Fruit fly (Drosophila melanogaster) whole organism, embryonic: Measurements from ENCODE around the gene CG7878.

Experiments used
- ATbp ChIP-seq: fragments of 200-800 bp; sonication (Bioruptor generic); optimal IDR thresholded peaks from 2 replicates; lab custom pipeline; 2017; ENCODE audit warnings: missing biosample characterization, mild to moderate bottlenecking, missing genetic modification characterization, missing genetic modification reagents
- Asciz ChIP-seq: fragments of 200-800 bp; sonication (Bioruptor generic); optimal IDR thresholded peaks from 2 replicates; lab custom pipeline; 2017; ENCODE audit warnings: missing biosample characterization, mild to moderate bottlenecking, missing genetic modification characterization, missing genetic modification reagents
- CG10321 ChIP-seq: fragments of 200-800 bp; sonication (Bioruptor generic); IDR thresholded peaks from 2 replicates; pipeline ENCODE4 v1.3.6; 2022; ENCODE audit warnings: missing biosample characterization, missing genetic modification characterization
- CG10431 ChIP-seq: fragments of 200-800 bp; sonication (Bioruptor generic); optimal IDR thresholded peaks from 3 replicates; lab custom pipeline; 2018; ENCODE audit warnings: missing biosample characterization, mild to moderate bottlenecking, missing genetic modification characterization
- CG10959 ChIP-seq: fragments of 200-800 bp; sonication (Bioruptor generic); IDR thresholded peaks from 2 replicates; pipeline ENCODE4 v1.3.6; 2022; ENCODE audit warnings: missing biosample characterization, missing genetic modification characterization
- CG12769 ChIP-seq: fragments of 200-800 bp; sonication (Bioruptor generic); optimal IDR thresholded peaks from 2 replicates; lab custom pipeline; 2019; ENCODE audit warnings: missing biosample characterization, mild to moderate bottlenecking, missing genetic modification characterization, moderate library complexity
- CG14050 ChIP-seq: fragments of 200-800 bp; sonication (Bioruptor generic); IDR thresholded peaks from 3 replicates; pipeline ENCODE4 v1.3.6; 2022; ENCODE audit warnings: missing biosample characterization, missing genetic modification characterization
- CG14667 ChIP-seq: fragments of 200-800 bp; sonication (Bioruptor generic); IDR thresholded peaks from 2 replicates; pipeline ENCODE4 v1.3.6; 2022; ENCODE audit warnings: missing biosample characterization, missing genetic modification characterization
- CG15011 ChIP-seq: fragments of 200-800 bp; sonication (Bioruptor generic); optimal IDR thresholded peaks from 3 replicates; lab custom pipeline; 2018; ENCODE audit warnings: missing biosample characterization, mild to moderate bottlenecking, missing genetic modification characterization
- CG1603 ChIP-seq: fragments of 200-800 bp; sonication (Bioruptor generic); optimal IDR thresholded peaks from 2 replicates; lab custom pipeline; 2019; ENCODE audit warnings: missing biosample characterization, mild to moderate bottlenecking, missing genetic modification characterization, moderate library complexity
- CG17612 ChIP-seq: fragments of 200-800 bp; sonication (Bioruptor generic); IDR thresholded peaks from 2 replicates; pipeline ENCODE4 v1.3.6; 2022; ENCODE audit warnings: missing biosample characterization, missing genetic modification characterization
- CG17802 ChIP-seq: fragments of 200-800 bp; sonication (Bioruptor generic); optimal IDR thresholded peaks from 2 replicates; lab custom pipeline; 2018; ENCODE audit warnings: missing biosample characterization, mild to moderate bottlenecking, missing genetic modification characterization, moderate library complexity
- CG30020 ChIP-seq: fragments of 200-800 bp; optimal IDR thresholded peaks from 2 replicates; lab custom pipeline; 2019; ENCODE audit warnings: missing biosample characterization, mild to moderate bottlenecking, missing genetic modification characterization, moderate library complexity
- CG3838 ChIP-seq: fragments of 200-800 bp; sonication (Bioruptor generic); optimal IDR thresholded peaks from 3 replicates; lab custom pipeline; 2016; ENCODE audit warnings: missing biosample characterization, missing genetic modification characterization
- CG6272 ChIP-seq: fragments of 200-800 bp; sonication (Bioruptor generic); IDR thresholded peaks from 2 replicates; pipeline ENCODE4 v1.3.6; 2022; ENCODE audit warnings: missing biosample characterization, missing genetic modification characterization
- CG8281 ChIP-seq: fragments of 200-800 bp; sonication (Bioruptor generic); optimal IDR thresholded peaks from 2 replicates; lab custom pipeline; 2018; ENCODE audit warnings: missing biosample characterization, mild to moderate bottlenecking, missing genetic modification characterization, moderate library complexity
- D ChIP-seq, 2 experiments: fragments of 200-800 bp in 1 of 2; fragments of >200 bp in 1 of 2; sonication (Bioruptor generic) in 1 of 2; optimal IDR thresholded peaks; 2 replicates in 1 of 2; 3 replicates in 1 of 2; lab custom pipeline; 2017; ENCODE audit warnings: mild to moderate bottlenecking in 1 of 2, missing biosample characterization in 1 of 2, missing genetic modification characterization in 1 of 2, missing genetic modification reagents in 1 of 2
- Drgx ChIP-seq: fragments of 200-800 bp; sonication (Bioruptor generic); IDR thresholded peaks from 2 replicates; pipeline ENCODE4 v1.3.6; 2022; ENCODE audit warnings: missing biosample characterization, missing genetic modification characterization
- Hand ChIP-seq: fragments of 200-800 bp; sonication (Bioruptor generic); optimal IDR thresholded peaks from 2 replicates; lab custom pipeline; 2017; ENCODE audit warnings: mild to moderate bottlenecking, missing biosample characterization, missing genetic modification reagents, missing genetic modification characterization
- Kr ChIP-seq: fragments of 200-800 bp; sonication (Bioruptor generic); optimal IDR thresholded peaks from 2 replicates; lab custom pipeline; 2017; ENCODE audit warnings: missing biosample characterization, mild to moderate bottlenecking, missing genetic modification characterization
- MESR4 ChIP-seq: fragments of 200-800 bp; sonication (Bioruptor generic); optimal IDR thresholded peaks from 2 replicates; lab custom pipeline; 2018; ENCODE audit warnings: missing biosample characterization, mild to moderate bottlenecking, missing genetic modification characterization, moderate library complexity
- Mrtf ChIP-seq: fragments of 200-800 bp; sonication (Bioruptor generic); IDR thresholded peaks from 3 replicates; pipeline ENCODE4 v1.3.6; 2022; ENCODE audit warnings: missing biosample characterization, missing genetic modification characterization
- NFAT ChIP-seq: fragments of 200-800 bp; sonication (Bioruptor generic); IDR thresholded peaks from 2 replicates; pipeline ENCODE4 v1.3.6; 2022; ENCODE audit warnings: missing biosample characterization, missing genetic modification characterization
- NfI ChIP-seq: fragments of 200-800 bp; sonication (Bioruptor generic); optimal IDR thresholded peaks from 3 replicates; lab custom pipeline; 2018; ENCODE audit warnings: missing biosample characterization, mild to moderate bottlenecking, missing genetic modification characterization, moderate library complexity
- Opbp ChIP-seq: fragments of 200-800 bp; sonication (Bioruptor generic); IDR thresholded peaks from 3 replicates; pipeline ENCODE4 v1.3.6; 2022; ENCODE audit warnings: missing biosample characterization, missing genetic modification characterization; ENCODE audit not compliant: partially characterized antibody
- Poxn ChIP-seq: fragments of 200-800 bp; sonication (Bioruptor generic); IDR thresholded peaks from 2 replicates; pipeline ENCODE4 v1.3.6; 2022; ENCODE audit warnings: missing biosample characterization, missing genetic modification characterization
- Rx ChIP-seq: fragments of 200-800 bp; sonication (Bioruptor generic); IDR thresholded peaks from 2 replicates; pipeline ENCODE4 v1.3.6; 2022; ENCODE audit warnings: missing biosample characterization, missing genetic modification characterization
- Sin3A ChIP-seq: fragments of >200 bp; optimal IDR thresholded peaks from 2 replicates; lab custom pipeline; 2018
- Ssrp ChIP-seq: fragments of 200-800 bp; sonication (Bioruptor generic); optimal IDR thresholded peaks from 2 replicates; lab custom pipeline; 2018; ENCODE audit warnings: missing biosample characterization, mild to moderate bottlenecking, missing genetic modification characterization, moderate library complexity
- Xbp1 ChIP-seq: fragments of 200-800 bp; sonication (Bioruptor generic); optimal IDR thresholded peaks from 3 replicates; lab custom pipeline; 2016; ENCODE audit warnings: missing biosample characterization, mild to moderate bottlenecking, missing genetic modification characterization
- aop ChIP-seq: fragments of 200-800 bp; sonication (Bioruptor generic); IDR thresholded peaks from 2 replicates; pipeline ENCODE4 v1.3.6; 2022; ENCODE audit warnings: missing biosample characterization, missing genetic modification characterization
- ato ChIP-seq: fragments of 200-800 bp; sonication (Bioruptor generic); IDR thresholded peaks from 2 replicates; pipeline ENCODE4 v1.3.6; 2022; ENCODE audit warnings: missing biosample characterization, missing genetic modification characterization; ENCODE audit not compliant: partially characterized antibody
- bbx ChIP-seq: fragments of 200-800 bp; sonication (Bioruptor generic); IDR thresholded peaks from 2 replicates; pipeline ENCODE4 v1.3.6; 2022; ENCODE audit warnings: missing biosample characterization, missing genetic modification characterization; ENCODE audit not compliant: partially characterized antibody
- caup ChIP-seq: fragments of 200-800 bp; sonication (Bioruptor generic); optimal IDR thresholded peaks from 3 replicates; lab custom pipeline; 2017; ENCODE audit warnings: missing biosample characterization, mild to moderate bottlenecking, missing genetic modification characterization, moderate library complexity; ENCODE audit not compliant: severe bottlenecking
- crol ChIP-seq: fragments of 200-800 bp; sonication (Bioruptor generic); IDR thresholded peaks from 2 replicates; pipeline ENCODE4 v1.3.6; 2022; ENCODE audit warnings: missing biosample characterization, missing genetic modification characterization
- dmrt11E ChIP-seq: fragments of 200-800 bp; sonication (Bioruptor generic); optimal IDR thresholded peaks from 3 replicates; lab custom pipeline; 2018; ENCODE audit warnings: missing biosample characterization, mild to moderate bottlenecking, missing genetic modification characterization, moderate library complexity
- dmrt99B ChIP-seq: fragments of 200-800 bp; sonication (Bioruptor generic); optimal IDR thresholded peaks from 2 replicates; lab custom pipeline; 2018; ENCODE audit warnings: missing biosample characterization, mild to moderate bottlenecking, missing genetic modification characterization, moderate library complexity
- en ChIP-seq: fragments of 200-800 bp; sonication (Bioruptor generic); optimal IDR thresholded peaks from 2 replicates; lab custom pipeline; 2016; ENCODE audit warnings: missing biosample characterization, missing genetic modification characterization
- exex ChIP-seq: fragments of 200-800 bp; sonication (Bioruptor generic); optimal IDR thresholded peaks from 4 replicates; lab custom pipeline; 2018; ENCODE audit warnings: missing biosample characterization, mild to moderate bottlenecking, missing genetic modification characterization, moderate library complexity
- fd64A ChIP-seq: fragments of 200-800 bp; sonication (Bioruptor generic); optimal IDR thresholded peaks from 3 replicates; lab custom pipeline; 2018; ENCODE audit warnings: missing biosample characterization, mild to moderate bottlenecking, missing genetic modification characterization
- klu ChIP-seq: fragments of 200-800 bp; sonication (Bioruptor generic); IDR thresholded peaks from 2 replicates; pipeline ENCODE4 v1.3.6; 2022; ENCODE audit warnings: missing biosample characterization, missing genetic modification characterization
- kni ChIP-seq: fragments of 200-800 bp; sonication (Bioruptor generic); optimal IDR thresholded peaks from 3 replicates; lab custom pipeline; 2017; ENCODE audit warnings: mild to moderate bottlenecking, missing biosample characterization, missing genetic modification reagents, missing genetic modification characterization
- maf-S ChIP-seq: fragments of 200-800 bp; sonication (Bioruptor generic); optimal IDR thresholded peaks from 2 replicates; lab custom pipeline; 2016; ENCODE audit warnings: missing biosample characterization, missing genetic modification characterization
- nerfin-2 ChIP-seq: fragments of 200-800 bp; sonication (Bioruptor generic); IDR thresholded peaks from 2 replicates; pipeline ENCODE4 v1.3.6; 2022; ENCODE audit warnings: missing biosample characterization, missing genetic modification characterization; ENCODE audit not compliant: partially characterized antibody
- p53 ChIP-seq: fragments of 200-800 bp; sonication (Bioruptor generic); optimal IDR thresholded peaks from 2 replicates; lab custom pipeline; 2016; ENCODE audit warnings: missing biosample characterization, missing genetic modification characterization
- shn ChIP-seq: fragments of 200-800 bp; sonication (Bioruptor generic); optimal IDR thresholded peaks from 3 replicates; lab custom pipeline; 2016; ENCODE audit warnings: missing biosample characterization, missing genetic modification characterization
- ssp ChIP-seq: fragments of 200-800 bp; sonication (Bioruptor generic); IDR thresholded peaks from 2 replicates; pipeline ENCODE4 v1.3.6; 2022; ENCODE audit warnings: missing biosample characterization, missing genetic modification characterization
- tap ChIP-seq: fragments of 200-800 bp; optimal IDR thresholded peaks from 3 replicates; lab custom pipeline; 2019; ENCODE audit warnings: missing biosample characterization, mild to moderate bottlenecking, missing genetic modification characterization, moderate library complexity
- twi ChIP-seq: fragments of 200-800 bp; optimal IDR thresholded peaks from 2 replicates; lab custom pipeline; 2019; ENCODE audit warnings: missing biosample characterization, mild to moderate bottlenecking, missing genetic modification characterization, moderate library complexity

The CG7878 gene

DNA sequence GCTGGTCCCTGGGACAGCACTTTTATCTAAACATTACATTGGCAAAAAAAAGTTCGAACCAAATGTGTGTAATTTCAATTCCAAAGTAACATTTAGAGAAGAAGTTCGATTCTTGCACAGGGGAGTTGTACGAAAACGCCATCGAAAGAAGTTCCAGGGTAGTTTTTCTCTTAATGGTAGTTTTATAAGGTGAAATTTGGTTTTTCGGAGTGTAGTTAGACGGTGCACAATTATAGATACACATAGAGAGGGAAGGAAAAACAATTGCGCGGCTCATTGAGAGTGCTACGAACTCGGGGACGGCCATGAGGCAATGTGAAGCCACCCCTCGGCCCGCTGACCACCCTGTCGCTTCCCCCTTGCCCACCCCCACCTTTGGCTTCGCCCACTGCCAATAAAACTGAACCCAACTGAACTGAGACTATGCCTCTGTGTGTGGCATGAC, 12.3 kb upstream of the CG7878 start (continued):
- peak; percentile 26 for TF ChIP-seq maf-S (GFP tag; lab: Kevin White, UChicago)
- no peak for TF ChIP-seq aop (GFP tag; lab: Robert Waterston, UW)
- 0 out of 2 replicates have a peak, but pooled peaks have one; percentile 20 for TF ChIP-seq CG10959 (GFP tag; lab: Robert Waterston, UW)
- peak; percentile 58 for TF ChIP-seq ATbp
- TF ChIP-seq dmrt11E, result peak; percentile 49
- TF ChIP-seq en (GFP tag; lab: Kevin White, UChicago), result peak; percentile 46
- no peak for TF ChIP-seq D (optimal IDR thresholded peaks at IDR 0.05; lab: Kevin White, UChicago)
- peak; percentile 74 for TF ChIP-seq D (GFP tag; optimal IDR thresholded peaks at IDR 0.05; lab: Kevin White, UChicago)
- no peak for TF ChIP-seq Mrtf (GFP tag; lab: Robert Waterston, UW)
- TF ChIP-seq Drgx (GFP tag; lab: Robert Waterston, UW), result peak; percentile 78
- TF ChIP-seq CG1603, result peak; percentile 75
- TF ChIP-seq Sin3A (lab: Kevin White, UChicago), result no peak
- TF ChIP-seq NFAT (GFP tag; lab: Robert Waterston, UW), result 0 out of 2 replicates have a peak, but pooled peaks have one; percentile 27
- no peak for TF ChIP-seq Opbp (GFP tag; lab: Robert Waterston, UW)
- peak; percentile 29 for TF ChIP-seq CG8281
- TF ChIP-seq shn (GFP tag; lab: Kevin White, UChicago), result peak; percentile 28
- no peak for TF ChIP-seq CG3838 (GFP tag; lab: Kevin White, UChicago)
- peak; percentile 30 for TF ChIP-seq CG17802
- no peak for TF ChIP-seq ato (GFP tag; lab: Robert Waterston, UW)
- peak; percentile 59 for TF ChIP-seq caup
- TF ChIP-seq twi (tag; lab: Kevin White, UChicago), result no peak
- peak; percentile 65; the same call in 1 of the 2 replicates for TF ChIP-seq CG14667 (GFP tag; lab: Robert Waterston, UW)
- no peak for TF ChIP-seq MESR4
- no peak for TF ChIP-seq CG15011 (GFP tag; lab: Kevin White, UChicago)
- TF ChIP-seq fd64A (GFP tag; lab: Kevin White, UChicago), result no peak
- TF ChIP-seq exex (tag; lab: Kevin White, UChicago), result no peak
- TF ChIP-seq kni (GFP tag; lab: Kevin White, UChicago), result no peak
- TF ChIP-seq CG12769 (tag; lab: Kevin White, UChicago), result peak; percentile 56
- TF ChIP-seq Xbp1 (GFP tag; lab: Kevin White, UChicago), result peak; percentile 74
- TF ChIP-seq CG30020 (tag; lab: Kevin White, UChicago), result no peak
- TF ChIP-seq CG14050, result peak; percentile 57; the same call in 2 of the 3 replicates
- TF ChIP-seq Poxn (GFP tag; lab: Robert Waterston, UW), result 0 out of 2 replicates have a peak, but pooled peaks have one; percentile 16
- peak; percentile 38 for TF ChIP-seq Hand (GFP tag; lab: Kevin White, UChicago)
- TF ChIP-seq Kr (GFP tag; lab: Kevin White, UChicago), result no peak
- TF ChIP-seq CG6272 (GFP tag; lab: Robert Waterston, UW), result peak; percentile 52; the same call in 1 of the 2 replicates
- TF ChIP-seq CG10431 (GFP tag; lab: Kevin White, UChicago), result no peak
- TF ChIP-seq Rx, result 0 out of 2 replicates have a peak, but pooled peaks have one; percentile 35
- TF ChIP-seq p53 (GFP tag; lab: Kevin White, UChicago), result no peak
- TF ChIP-seq NfI (GFP tag; lab: Kevin White, UChicago), result peak; percentile 69
- 0 out of 2 replicates have a peak, but pooled peaks have one; percentile 16 for TF ChIP-seq bbx (GFP tag; lab: Robert Waterston, UW)
- TF ChIP-seq tap, result peak; percentile 46
- 0 out of 2 replicates have a peak, but pooled peaks have one; percentile 42 for TF ChIP-seq klu
- TF ChIP-seq crol (GFP tag; lab: Robert Waterston, UW), result peak; percentile 97
- TF ChIP-seq CG10321 (GFP tag; lab: Robert Waterston, UW), result no peak
- peak; percentile 43 for TF ChIP-seq Ssrp (tag; lab: Kevin White, UChicago)
- TF ChIP-seq nerfin-2 (GFP tag; lab: Robert Waterston, UW), result no peak
- TF ChIP-seq CG17612 (GFP tag; lab: Robert Waterston, UW), result 0 out of 2 replicates have a peak, but pooled peaks have one; percentile 11
- peak; percentile 58 for TF ChIP-seq Asciz
- TF ChIP-seq dmrt99B, result peak; percentile 77
- TF ChIP-seq ssp, result peak; percentile 40; the same call in 1 of the 2 replicates
